Fruit fly (Drosophila melanogaster) whole organism, embryonic: ENCODE measurements around the gene CG5506.
A peak's percentile ranks its signal among the peaks of the same experiment; 100 is the strongest.

Source experiments
- CG14710 ChIP-seq: fragments of 200-800 bp; sonication (Bioruptor generic); optimal IDR thresholded peaks from 3 replicates; lab custom pipeline; 2019; ENCODE audit warnings: missing biosample characterization, mild to moderate bottlenecking, missing genetic modification characterization, moderate library complexity
- CG15514 ChIP-seq: fragments of 200-800 bp; sonication (Bioruptor generic); optimal IDR thresholded peaks from 3 replicates; lab custom pipeline; 2017; ENCODE audit warnings: missing biosample characterization, missing genetic modification characterization, mild to moderate bottlenecking, moderate library complexity, missing genetic modification reagents
- CG16863 ChIP-seq: fragments of 200-800 bp; sonication (Bioruptor generic); optimal IDR thresholded peaks from 3 replicates; lab custom pipeline; 2016; ENCODE audit warnings: missing biosample characterization, missing genetic modification characterization
- CG34422 ChIP-seq: fragments of 200-800 bp; sonication (Bioruptor generic); IDR thresholded peaks from 3 replicates; pipeline ENCODE4 v1.3.6; 2022; ENCODE audit warnings: missing biosample characterization, missing genetic modification characterization
- CG3847 ChIP-seq: fragments of 200-800 bp; sonication (Bioruptor generic); IDR thresholded peaks from 2 replicates; pipeline ENCODE4 v1.3.6; 2022; ENCODE audit warnings: missing biosample characterization, missing genetic modification characterization
- CG3995 ChIP-seq: fragments of 200-800 bp; sonication (Bioruptor generic); optimal IDR thresholded peaks from 3 replicates; lab custom pipeline; 2016; ENCODE audit warnings: missing biosample characterization, missing genetic modification characterization
- CG4617 ChIP-seq: fragments of 200-800 bp; sonication (Bioruptor generic); optimal IDR thresholded peaks from 3 replicates; lab custom pipeline; 2016; ENCODE audit warnings: missing biosample characterization, missing genetic modification characterization, borderline replicate concordance
- CG7271 ChIP-seq: fragments of 200-800 bp; sonication (Bioruptor generic); optimal IDR thresholded peaks from 2 replicates; lab custom pipeline; 2018; ENCODE audit warnings: missing biosample characterization, mild to moderate bottlenecking, missing genetic modification characterization, moderate library complexity
- CG7963 ChIP-seq: fragments of 200-800 bp; sonication (Bioruptor generic); IDR thresholded peaks from 3 replicates; pipeline ENCODE4 v1.3.6; 2022; ENCODE audit warnings: missing biosample characterization, missing genetic modification characterization; ENCODE audit not compliant: partially characterized antibody
- CG8281 ChIP-seq: fragments of 200-800 bp; sonication (Bioruptor generic); optimal IDR thresholded peaks from 2 replicates; lab custom pipeline; 2018; ENCODE audit warnings: missing biosample characterization, mild to moderate bottlenecking, missing genetic modification characterization, moderate library complexity
- CG8290 ChIP-seq, 3 experiments: fragments of 200-800 bp; sonication (Bioruptor generic); optimal IDR thresholded peaks; 2 replicates each; lab custom pipeline; 2016 to 2019; ENCODE audit warnings: missing biosample characterization in 3 of 3, missing genetic modification characterization in 3 of 3, mild to moderate bottlenecking in 2 of 3, moderate library complexity in 1 of 3
- CG9215 ChIP-seq: fragments of 200-800 bp; sonication (Bioruptor generic); IDR thresholded peaks from 2 replicates; pipeline ENCODE4 v1.3.6; 2022; ENCODE audit warnings: missing biosample characterization, missing genetic modification characterization
- CG9437 ChIP-seq: fragments of 200-800 bp; sonication (Bioruptor generic); optimal IDR thresholded peaks from 2 replicates; lab custom pipeline; 2018; ENCODE audit warnings: missing biosample characterization, mild to moderate bottlenecking, missing genetic modification characterization
- CG9727 ChIP-seq: fragments of 200-800 bp; sonication (Bioruptor generic); optimal IDR thresholded peaks from 3 replicates; lab custom pipeline; 2017; ENCODE audit warnings: missing biosample characterization, mild to moderate bottlenecking, missing genetic modification characterization
- CHES-1-like ChIP-seq: fragments of 200-800 bp; sonication (Bioruptor generic); optimal IDR thresholded peaks from 2 replicates; lab custom pipeline; 2016; ENCODE audit warnings: missing biosample characterization, missing genetic modification characterization
- Dek ChIP-seq: fragments of 200-800 bp; sonication (Bioruptor generic); optimal IDR thresholded peaks from 3 replicates; lab custom pipeline; 2019; ENCODE audit warnings: missing biosample characterization, mild to moderate bottlenecking, missing genetic modification characterization, moderate library complexity
- Dip3 ChIP-seq: fragments of 200-800 bp; sonication (Bioruptor generic); optimal IDR thresholded peaks from 3 replicates; lab custom pipeline; 2016; ENCODE audit warnings: missing biosample characterization, missing genetic modification characterization
- E2f2 ChIP-seq: fragments of 200-800 bp; sonication (Bioruptor generic); IDR thresholded peaks from 2 replicates; pipeline ENCODE4 v1.3.6; 2022; ENCODE audit warnings: missing biosample characterization, missing genetic modification characterization
- Eip74EF ChIP-seq, 2 experiments: fragments of 200-800 bp in 1 of 2; fragments of >200 bp in 1 of 2; sonication (Bioruptor generic) in 1 of 2; optimal IDR thresholded peaks; 2 replicates each; lab custom pipeline; 2017 to 2019; ENCODE audit warnings: missing biosample characterization in 2 of 2, missing genetic modification characterization in 2 of 2, mild to moderate bottlenecking in 1 of 2, moderate library complexity in 1 of 2
- Ets97D ChIP-seq: fragments of 200-800 bp; sonication (Bioruptor generic); optimal IDR thresholded peaks from 3 replicates; lab custom pipeline; 2016; ENCODE audit warnings: missing biosample characterization, missing genetic modification characterization
- Fer2 ChIP-seq: fragments of 200-800 bp; sonication (Bioruptor generic); optimal IDR thresholded peaks from 2 replicates; lab custom pipeline; 2018; ENCODE audit warnings: missing biosample characterization, mild to moderate bottlenecking, missing genetic modification characterization, moderate library complexity
- HLH3B ChIP-seq: fragments of 200-800 bp; sonication (Bioruptor generic); IDR thresholded peaks from 2 replicates; pipeline ENCODE4 v1.3.6; 2022; ENCODE audit warnings: missing biosample characterization, missing genetic modification characterization
- Hey ChIP-seq: fragments of 200-800 bp; sonication (Bioruptor generic); optimal IDR thresholded peaks from 3 replicates; lab custom pipeline; 2018; ENCODE audit warnings: missing biosample characterization, mild to moderate bottlenecking, missing genetic modification characterization
- HmgD ChIP-seq: fragments of 200-800 bp; sonication (Bioruptor generic); optimal IDR thresholded peaks from 3 replicates; lab custom pipeline; 2016; ENCODE audit warnings: missing biosample characterization, missing genetic modification characterization
- Hr39 ChIP-seq: fragments of >200 bp; optimal IDR thresholded peaks from 2 replicates; lab custom pipeline; 2017
- NC2β ChIP-seq: fragments of 200-800 bp; sonication (Bioruptor generic); optimal IDR thresholded peaks from 2 replicates; lab custom pipeline; 2016; ENCODE audit warnings: missing biosample characterization, missing genetic modification characterization
- Nf-YA ChIP-seq: fragments of 200-800 bp; sonication (Bioruptor generic); IDR thresholded peaks from 2 replicates; pipeline ENCODE4 v1.3.6; 2022; ENCODE audit warnings: missing biosample characterization, missing genetic modification characterization
- Six4 ChIP-seq: fragments of 200-800 bp; sonication (Bioruptor generic); optimal IDR thresholded peaks from 2 replicates; lab custom pipeline; 2016; ENCODE audit warnings: missing biosample characterization, missing genetic modification characterization
- Sox102F ChIP-seq: fragments of 200-800 bp; sonication (Bioruptor generic); optimal IDR thresholded peaks from 2 replicates; lab custom pipeline; 2018; ENCODE audit warnings: missing biosample characterization, mild to moderate bottlenecking, missing genetic modification characterization, moderate library complexity
- cato ChIP-seq: fragments of 200-800 bp; sonication (Bioruptor generic); optimal IDR thresholded peaks from 2 replicates; lab custom pipeline; 2016; ENCODE audit warnings: missing biosample characterization, missing genetic modification characterization, borderline replicate concordance
- danr ChIP-seq: fragments of 200-800 bp; sonication (Bioruptor generic); IDR thresholded peaks from 2 replicates; pipeline ENCODE4 v1.3.6; 2022; ENCODE audit warnings: missing biosample characterization, missing genetic modification characterization
- dimm ChIP-seq: fragments of 200-800 bp; sonication (Bioruptor generic); IDR thresholded peaks from 2 replicates; pipeline ENCODE4 v1.3.6; 2022; ENCODE audit warnings: missing biosample characterization, missing genetic modification characterization
- dysf ChIP-seq: fragments of 200-800 bp; sonication (Bioruptor generic); IDR thresholded peaks from 3 replicates; pipeline ENCODE4 v1.3.6; 2022; ENCODE audit warnings: missing biosample characterization, missing genetic modification characterization
- esg ChIP-seq: fragments of 200-800 bp; sonication (Bioruptor generic); conservative IDR thresholded peaks from 2 replicates; pipeline ENCODE4 v1.3.6; 2022; ENCODE audit warnings: missing biosample characterization, missing genetic modification characterization
- fd3F ChIP-seq: fragments of 200-800 bp; sonication (Bioruptor generic); optimal IDR thresholded peaks from 2 replicates; lab custom pipeline; 2018; ENCODE audit warnings: missing biosample characterization, mild to moderate bottlenecking, missing genetic modification characterization, moderate library complexity
- gce ChIP-seq: fragments of 200-800 bp; sonication (Bioruptor generic); IDR thresholded peaks from 3 replicates; pipeline ENCODE4 v1.3.6; 2022; ENCODE audit warnings: missing biosample characterization, missing genetic modification characterization
- gem ChIP-seq: fragments of 200-800 bp; sonication (Bioruptor generic); optimal IDR thresholded peaks from 2 replicates; lab custom pipeline; 2019; ENCODE audit warnings: missing biosample characterization, mild to moderate bottlenecking, missing genetic modification characterization, moderate library complexity
- gfzf ChIP-seq: fragments of 200-800 bp; sonication (Bioruptor generic); optimal IDR thresholded peaks from 2 replicates; lab custom pipeline; 2016; ENCODE audit warnings: missing biosample characterization, mild to moderate bottlenecking, missing genetic modification characterization, moderate library complexity
- gsb-n ChIP-seq: fragments of 200-800 bp; sonication (Bioruptor generic); optimal IDR thresholded peaks from 3 replicates; lab custom pipeline; 2018; ENCODE audit warnings: missing biosample characterization, mild to moderate bottlenecking, missing genetic modification characterization
- her ChIP-seq: fragments of 200-800 bp; sonication (Bioruptor generic); optimal IDR thresholded peaks from 2 replicates; lab custom pipeline; 2016; ENCODE audit warnings: missing biosample characterization, missing genetic modification characterization
- kah ChIP-seq: fragments of 200-800 bp; sonication (Bioruptor generic); optimal IDR thresholded peaks from 2 replicates; lab custom pipeline; 2018; ENCODE audit warnings: missing biosample characterization, mild to moderate bottlenecking, missing genetic modification characterization
- lbe ChIP-seq: fragments of 200-800 bp; sonication (Bioruptor generic); optimal IDR thresholded peaks from 2 replicates; lab custom pipeline; 2016; ENCODE audit warnings: missing biosample characterization, mild to moderate bottlenecking, missing genetic modification characterization
- maf-S ChIP-seq: fragments of 200-800 bp; sonication (Bioruptor generic); optimal IDR thresholded peaks from 2 replicates; lab custom pipeline; 2016; ENCODE audit warnings: missing biosample characterization, missing genetic modification characterization
- sim ChIP-seq: fragments of 200-800 bp; sonication (Bioruptor generic); IDR thresholded peaks from 2 replicates; pipeline ENCODE4 v1.3.6; 2022; ENCODE audit warnings: missing biosample characterization, missing genetic modification characterization
- sob ChIP-seq: fragments of 200-800 bp; sonication (Bioruptor generic); IDR thresholded peaks from 2 replicates; pipeline ENCODE4 v1.3.6; 2022; ENCODE audit warnings: missing biosample characterization, missing genetic modification characterization
- tap ChIP-seq: fragments of 200-800 bp; optimal IDR thresholded peaks from 3 replicates; lab custom pipeline; 2019; ENCODE audit warnings: missing biosample characterization, mild to moderate bottlenecking, missing genetic modification characterization, moderate library complexity
- tgo ChIP-seq: fragments of 200-800 bp; sonication (Bioruptor generic); IDR thresholded peaks from 3 replicates; pipeline ENCODE4 v1.3.6; 2022; ENCODE audit warnings: missing biosample characterization, missing genetic modification characterization
- trem ChIP-seq: fragments of 200-800 bp; optimal IDR thresholded peaks from 3 replicates; lab custom pipeline; 2019; ENCODE audit warnings: missing biosample characterization, mild to moderate bottlenecking, missing genetic modification characterization, moderate library complexity
- unc-4 ChIP-seq: fragments of 200-800 bp; sonication (Bioruptor generic); IDR thresholded peaks from 2 replicates; pipeline ENCODE4 v1.3.6; 2022; ENCODE audit warnings: missing biosample characterization, missing genetic modification characterization; ENCODE audit not compliant: partially characterized antibody

The CG5506 gene

DNA sequence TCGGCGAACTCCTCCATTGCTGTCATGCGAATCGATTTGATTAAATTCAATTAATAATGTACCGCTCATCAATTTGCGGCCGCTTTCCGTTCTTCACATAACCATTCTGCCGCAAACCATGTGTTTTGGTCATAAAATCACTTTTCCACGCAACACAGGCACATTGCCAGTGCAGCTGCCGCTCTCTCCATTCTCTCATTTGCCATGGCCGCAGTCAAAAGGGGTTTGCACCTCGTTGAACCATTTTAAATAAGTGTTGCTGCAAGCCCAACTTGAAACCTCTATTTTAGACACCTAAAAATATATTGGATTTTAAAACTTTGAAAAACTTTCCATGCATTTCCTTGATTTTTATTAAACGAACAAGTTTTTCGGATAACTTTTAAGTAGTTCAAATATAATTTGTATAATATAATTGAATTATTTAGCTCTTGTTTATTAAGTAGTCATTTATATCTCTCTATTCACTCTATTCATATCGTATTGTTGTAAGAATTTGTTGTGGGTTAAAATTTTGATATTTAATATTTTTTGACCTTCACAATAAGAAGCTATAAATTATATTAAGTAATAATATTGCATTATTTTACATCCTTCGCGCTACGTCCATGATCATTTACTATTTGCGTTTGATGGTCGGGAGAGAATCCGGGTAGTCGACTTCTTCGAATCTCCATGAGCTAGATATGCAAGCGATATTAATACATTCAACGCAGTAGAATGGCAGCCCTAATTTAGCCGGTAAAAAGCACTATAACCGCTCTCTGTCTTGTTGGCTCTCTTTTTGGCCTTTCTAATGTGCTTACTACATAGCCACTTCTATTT is 27.3 kb downstream of the CG5506 start, which contains the start of gene CG5535 (continued):
- TF ChIP-seq CG8290 (GFP tag; optimal IDR thresholded peaks at IDR 0.05; lab: Kevin White, UChicago): peak; percentile 29
- TF ChIP-seq CG8290 (tag; optimal IDR thresholded peaks at IDR 0.05; lab: Kevin White, UChicago): peak in 1 of 2 experiments; percentile 94
- no peak for TF ChIP-seq CG7271 (tag; lab: Kevin White, UChicago)
- peak; percentile 58 for TF ChIP-seq CG9215 (GFP tag; lab: Robert Waterston, UW)
- peak; percentile 91 for TF ChIP-seq CG9727 (GFP tag; lab: Kevin White, UChicago)
- peak; percentile 42 for TF ChIP-seq maf-S
- TF ChIP-seq CG15514 (GFP tag; lab: Kevin White, UChicago): peak; percentile 30
- peak; percentile 65 for TF ChIP-seq tap (tag; lab: Kevin White, UChicago)
- TF ChIP-seq danr (GFP tag; lab: Robert Waterston, UW): no peak
- no peak for TF ChIP-seq HmgD
- TF ChIP-seq esg: peak; percentile 61
- no peak for TF ChIP-seq kah (GFP tag; lab: Kevin White, UChicago)
- peak; percentile 80 for TF ChIP-seq Sox102F (GFP tag; lab: Kevin White, UChicago)
- TF ChIP-seq Fer2: peak; percentile 17
- peak; percentile 69 for TF ChIP-seq cato (GFP tag; lab: Kevin White, UChicago)
- no peak for TF ChIP-seq gfzf (GFP tag; lab: Kevin White, UChicago)
- TF ChIP-seq Dip3 (GFP tag; lab: Kevin White, UChicago): peak; percentile 17
- TF ChIP-seq gce (GFP tag; lab: Robert Waterston, UW): peak; percentile 58; the same call in 2 of the 3 replicates
- peak; percentile 59 for TF ChIP-seq gsb-n (tag; lab: Kevin White, UChicago)
- no peak for TF ChIP-seq CG7963 (GFP tag; lab: Robert Waterston, UW)
- TF ChIP-seq her (GFP tag; lab: Kevin White, UChicago): peak; percentile 72
- peak; percentile 29; the same call in 1 of the 2 replicates for TF ChIP-seq Nf-YA (GFP tag; lab: Robert Waterston, UW)
- peak; percentile 58 for TF ChIP-seq NC2β (GFP tag; lab: Kevin White, UChicago)
- TF ChIP-seq CG16863 (GFP tag; lab: Kevin White, UChicago): no peak
- TF ChIP-seq lbe (GFP tag; lab: Kevin White, UChicago): no peak
- peak; percentile 76 for TF ChIP-seq Six4 (GFP tag; lab: Kevin White, UChicago)
- no peak for TF ChIP-seq Hey (tag; lab: Kevin White, UChicago)
- no peak for TF ChIP-seq dimm (GFP tag; lab: Robert Waterston, UW)
- TF ChIP-seq fd3F (GFP tag; lab: Kevin White, UChicago): peak; percentile 67

DNA sequence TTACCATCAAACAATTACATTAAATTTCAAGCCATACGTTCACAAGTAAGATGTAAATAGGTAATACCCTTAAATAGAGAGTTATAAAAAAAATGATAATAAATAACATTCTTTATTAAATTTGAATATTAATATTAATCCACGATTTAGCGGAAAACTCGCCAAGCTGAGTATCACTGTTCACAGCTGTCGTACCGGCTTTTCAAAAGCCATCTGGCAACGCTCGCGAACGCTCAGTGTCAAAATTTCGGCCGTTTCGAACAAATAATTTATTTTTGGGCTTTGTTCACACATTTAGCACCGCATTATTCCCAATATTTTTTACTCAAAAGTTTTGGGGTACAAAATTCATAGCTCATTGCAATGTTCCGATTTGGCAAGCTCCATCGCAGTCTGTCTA is 34.7 kb downstream of the CG5506 start, which contains the start of gene TrpRS-m:
Gene TrpRS-m (plus strand): TSS at position 211 of the 400 bp plus-strand sequence.
- peak; percentile 77; the same call in 1 of the 3 replicates for TF ChIP-seq CG34422 (GFP tag; lab: Robert Waterston, UW)
- peak; percentile 29 for TF ChIP-seq CG3995 (GFP tag; lab: Kevin White, UChicago)
- no peak for TF ChIP-seq gem (tag; lab: Kevin White, UChicago)
- peak; percentile 25; the same call in 1 of the 2 replicates for TF ChIP-seq E2f2 (GFP tag; lab: Robert Waterston, UW)
- no peak for TF ChIP-seq CHES-1-like (GFP tag; lab: Kevin White, UChicago)
- no peak for TF ChIP-seq Hr39 (lab: Kevin White, UChicago)
- peak; percentile 7 for TF ChIP-seq trem (tag; lab: Kevin White, UChicago)
- no peak for TF ChIP-seq Eip74EF (GFP tag; optimal IDR thresholded peaks at IDR 0.05; lab: Kevin White, UChicago)
- TF ChIP-seq CG14710 (tag; lab: Kevin White, UChicago): peak; percentile 4
- TF ChIP-seq HLH3B (GFP tag; lab: Robert Waterston, UW): no peak
- 0 out of 2 replicates have a peak, but pooled peaks have one; percentile 13 for TF ChIP-seq CG3847 (GFP tag; lab: Robert Waterston, UW)
- no peak for TF ChIP-seq dysf (GFP tag; lab: Robert Waterston, UW)
- no peak for TF ChIP-seq sim (GFP tag; lab: Robert Waterston, UW)
- peak; percentile 8 for TF ChIP-seq kah (GFP tag; lab: Kevin White, UChicago)
- TF ChIP-seq Dek (tag; lab: Kevin White, UChicago): no peak
- TF ChIP-seq unc-4: no peak
- no peak for TF ChIP-seq CG8281
- TF ChIP-seq sob: no peak
- TF ChIP-seq CG4617 (GFP tag; lab: Kevin White, UChicago): peak; percentile 1
- no peak for TF ChIP-seq Ets97D (GFP tag; lab: Kevin White, UChicago)
- no peak for TF ChIP-seq tgo (GFP tag; lab: Robert Waterston, UW)
- no peak for TF ChIP-seq CG9437
